Fruit fly (Drosophila melanogaster): ENCODE results near the gene CG11563.

The CG11563 gene

DNA sequence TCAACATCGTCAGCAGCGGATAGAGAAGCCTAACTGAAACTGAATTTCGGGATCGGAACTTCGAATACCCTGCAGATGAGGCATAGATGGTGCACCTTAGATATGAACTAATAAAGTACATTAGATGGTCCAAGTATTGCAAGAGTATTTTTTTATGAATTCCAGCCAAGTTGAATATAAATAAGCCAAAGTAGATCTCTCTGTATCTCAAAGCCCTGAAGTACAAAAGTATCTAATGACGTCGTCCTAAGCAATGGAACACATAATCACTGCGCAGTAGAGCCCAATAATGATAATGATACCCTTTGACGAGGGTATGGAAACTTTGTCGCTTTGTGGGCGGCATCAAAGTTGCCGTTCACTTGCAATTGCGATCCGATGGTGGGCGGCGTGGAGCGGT, 27.1 kb upstream of the CG11563 start:
- peak; percentile 47 for TF ChIP-seq D19B (GFP tag; optimal IDR thresholded peaks at IDR 0.05)
- no peak for TF ChIP-seq CG42726 (GFP tag; IDR thresholded peaks at IDR 0.05; ENCODE audit: partially characterized antibody)
- no peak for TF ChIP-seq Gug (GFP tag; IDR thresholded peaks at IDR 0.05)
- peak; percentile 71 for TF ChIP-seq Med (GFP tag)
- no peak for TF ChIP-seq Antp (GFP tag; optimal IDR thresholded peaks at IDR 0.05)
- TF ChIP-seq tx (GFP tag; optimal IDR thresholded peaks at IDR 0.05), result no peak
- TF ChIP-seq tin (GFP tag; optimal IDR thresholded peaks at IDR 0.05), result no peak
- no peak for TF ChIP-seq CG8281 (tag; optimal IDR thresholded peaks at IDR 0.05)
- TF ChIP-seq CG7271 (tag; optimal IDR thresholded peaks at IDR 0.05), result no peak
- no peak for TF ChIP-seq Dbx (GFP tag; IDR thresholded peaks at IDR 0.05)
- no peak for TF ChIP-seq CG7839 (tag; optimal IDR thresholded peaks at IDR 0.05)
- no peak for TF ChIP-seq zfh1 (GFP tag; IDR thresholded peaks at IDR 0.05)
- no peak for TF ChIP-seq CG1233 (GFP tag; optimal IDR thresholded peaks at IDR 0.05)
- peak; percentile 12 for TF ChIP-seq Sox102F (GFP tag; optimal IDR thresholded peaks at IDR 0.05)
- TF ChIP-seq slou (GFP tag; optimal IDR thresholded peaks at IDR 0.05), result no peak
- no peak for TF ChIP-seq kah (GFP tag; optimal IDR thresholded peaks at IDR 0.05)
- TF ChIP-seq dysf (GFP tag; IDR thresholded peaks at IDR 0.05), result no peak
- no peak for TF ChIP-seq gsb-n (tag; optimal IDR thresholded peaks at IDR 0.05)
- no peak for TF ChIP-seq Neu2 (GFP tag; optimal IDR thresholded peaks at IDR 0.05; ENCODE audit: borderline replicate concordance)
- no peak for TF ChIP-seq CG10565 (GFP tag; optimal IDR thresholded peaks at IDR 0.05)
- TF ChIP-seq Mes4 (GFP tag; optimal IDR thresholded peaks at IDR 0.05), result no peak
- TF ChIP-seq dmrt99B (tag; optimal IDR thresholded peaks at IDR 0.05), result peak; percentile 37
- no peak for TF ChIP-seq CG3407 (GFP tag; optimal IDR thresholded peaks at IDR 0.05)
- TF ChIP-seq p53 (GFP tag; optimal IDR thresholded peaks at IDR 0.05), result no peak
- no peak for TF ChIP-seq CG15514 (GFP tag; optimal IDR thresholded peaks at IDR 0.05)
- peak; percentile 10 for TF ChIP-seq gem (tag; optimal IDR thresholded peaks at IDR 0.05)
- no peak for TF ChIP-seq CG14050 (GFP tag; IDR thresholded peaks at IDR 0.05)
- no peak for TF ChIP-seq CG4424 (GFP tag; optimal IDR thresholded peaks at IDR 0.05)
- TF ChIP-seq sens (GFP tag), result peak; percentile 63
- TF ChIP-seq CG16815 (GFP tag; optimal IDR thresholded peaks at IDR 0.05), result no peak
- TF ChIP-seq CG10274 (GFP tag; optimal IDR thresholded peaks at IDR 0.05), result no peak
- TF ChIP-seq Ets65A (GFP tag), result no peak
- no peak for TF ChIP-seq E2f1 (GFP tag; IDR thresholded peaks at IDR 0.05)
- no peak for TF ChIP-seq CG8359 (GFP tag; optimal IDR thresholded peaks at IDR 0.05; ENCODE audit: borderline replicate concordance)
- TF ChIP-seq CG3847 (GFP tag; IDR thresholded peaks at IDR 0.05), result no peak
- 0 out of 2 replicates have a peak, but pooled peaks have one; percentile 23 for TF ChIP-seq Ada2b (GFP tag; IDR thresholded peaks at IDR 0.05)
- no peak for TF ChIP-seq CG4730 (GFP tag; IDR thresholded peaks at IDR 0.05)
- no peak for TF ChIP-seq usp (GFP tag; optimal IDR thresholded peaks at IDR 0.05)
- TF ChIP-seq Ptx1 (GFP tag; IDR thresholded peaks at IDR 0.05), result 0 out of 2 replicates have a peak, but pooled peaks have one; percentile 11
- no peak for TF ChIP-seq vfl (GFP tag; optimal IDR thresholded peaks at IDR 0.05)
- TF ChIP-seq ftz-f1 (GFP tag; optimal IDR thresholded peaks at IDR 0.05), result no peak
- TF ChIP-seq CG15601 (tag; optimal IDR thresholded peaks at IDR 0.05), result no peak
- TF ChIP-seq ac (GFP tag; optimal IDR thresholded peaks at IDR 0.05), result no peak
- TF ChIP-seq YL-1 (GFP tag; optimal IDR thresholded peaks at IDR 0.05), result no peak
- TF ChIP-seq CG2202 (tag; optimal IDR thresholded peaks at IDR 0.05), result no peak
- no peak for TF ChIP-seq CG14860 (GFP tag; IDR thresholded peaks at IDR 0.05; ENCODE audit: partially characterized antibody)
- no peak for TF ChIP-seq Mrtf (GFP tag; IDR thresholded peaks at IDR 0.05)
- no peak for TF ChIP-seq Mad (GFP tag; optimal IDR thresholded peaks at IDR 0.05)
- TF ChIP-seq D19A (tag; optimal IDR thresholded peaks at IDR 0.05), result peak; percentile 65
- TF ChIP-seq Drgx (GFP tag; IDR thresholded peaks at IDR 0.05), result no peak
- no peak for TF ChIP-seq gcm2 (GFP tag; optimal IDR thresholded peaks at IDR 0.05)
- TF ChIP-seq CG31441 (GFP tag; IDR thresholded peaks at IDR 0.05), result 0 out of 2 replicates have a peak, but pooled peaks have one; percentile 27
- TF ChIP-seq stc (GFP tag; IDR thresholded peaks at IDR 0.05), result no peak
